Worm (Caenorhabditis elegans) whole organism, young adult: ENCODE data around the gene srxa-13.

Source experiments
- Y56A3A.18 ChIP-seq: fragments of 200-800 bp; sonication (Bioruptor generic); IDR thresholded peaks from 2 replicates; pipeline ENCODE4 v1.3.6; 2022; ENCODE audit warnings: missing genetic modification reagents, missing genetic modification characterization, missing compliant biosample characterization
- Y67H2A.10 ChIP-seq: fragments of 200-800 bp; sonication (Bioruptor generic); conservative IDR thresholded peaks from 2 replicates; pipeline ENCODE4 v1.3.6; 2022; ENCODE audit warnings: missing genetic modification reagents, missing genetic modification characterization, missing compliant biosample characterization
- Y79H2A.3 ChIP-seq: fragments of 200-800 bp; sonication (Bioruptor generic); conservative IDR thresholded peaks from 2 replicates; pipeline ENCODE4 v1.3.6; 2022; ENCODE audit warnings: missing genetic modification reagents, missing genetic modification characterization, missing compliant biosample characterization
- ceh-79 ChIP-seq: sonication (generic microtip); optimal IDR thresholded peaks from 2 replicates; lab custom pipeline; 2017; ENCODE audit warnings: mild to moderate bottlenecking, missing genetic modification characterization, missing compliant biosample characterization
- lsl-1 ChIP-seq: fragments of 200-800 bp; sonication (Bioruptor generic); optimal IDR thresholded peaks from 2 replicates; lab custom pipeline; 2018; ENCODE audit warnings: mild to moderate bottlenecking, missing genetic modification characterization, moderate library complexity, missing compliant biosample characterization
- mes-4 ChIP-seq: sonication (generic microtip); optimal IDR thresholded peaks from 2 replicates; lab custom pipeline; 2016; ENCODE audit warnings: missing genotype, missing genetic modification characterization, missing compliant biosample characterization
- nfyb-1 ChIP-seq: fragments of 200-800 bp; sonication (Bioruptor generic); IDR thresholded peaks from 2 replicates; pipeline ENCODE4 v1.3.6; 2022; ENCODE audit warnings: missing genetic modification reagents, missing genetic modification characterization, missing compliant biosample characterization
- pbrm-1 ChIP-seq: fragments of 200-800 bp; sonication (Bioruptor generic); IDR thresholded peaks from 2 replicates; pipeline ENCODE4 v1.3.6; 2022; ENCODE audit warnings: missing genetic modification reagents, missing genetic modification characterization, missing compliant biosample characterization
- pha-4 ChIP-seq: fragments of 150-350 bp; sonication (generic microtip); optimal IDR thresholded peaks from 2 replicates; lab custom pipeline; 2014; ENCODE audit warnings: missing biosample characterization, missing genetic modification reagents, missing genetic modification characterization
- snpc-4 ChIP-seq, 5 experiments: fragments of 150-350 bp in 1 of 5; sonication (generic microtip) in 4 of 5; optimal IDR thresholded peaks; 2 replicates each; lab custom pipeline; 2014 to 2018; ENCODE audit warnings: missing genetic modification characterization in 5 of 5, missing biosample characterization in 3 of 5, antibody characterized with exemption in 2 of 5, mild to moderate bottlenecking in 2 of 5, missing compliant biosample characterization in 2 of 5, missing genotype in 2 of 5, moderate library complexity in 2 of 5, missing genetic modification reagents in 1 of 5
- ztf-25 ChIP-seq: fragments of 200-800 bp; sonication (Bioruptor generic); IDR thresholded peaks from 2 replicates; pipeline ENCODE4 v1.3.6; 2022; ENCODE audit warnings: missing genetic modification reagents, missing genetic modification characterization, missing compliant biosample characterization

ce11 chrV:13923851-13924250 lies 5.8 kb upstream of the srxa-13 start, which contains the start of gene srxa-11:
- TF ChIP-seq snpc-4 (GFP tag; optimal IDR thresholded peaks at IDR 0.05; lab: Kevin White, UChicago), result no peak
- no peak for TF ChIP-seq snpc-4 (tag; optimal IDR thresholded peaks at IDR 0.05; lab: Kevin White, UChicago)
- TF ChIP-seq pbrm-1 (GFP tag; lab: Robert Waterston, UW), result no peak
- no peak for TF ChIP-seq Y67H2A.10 (GFP tag; lab: Robert Waterston, UW)
- TF ChIP-seq nfyb-1 (GFP tag; lab: Robert Waterston, UW), result no peak
- no peak for TF ChIP-seq mes-4
- no peak for TF ChIP-seq Y56A3A.18 (GFP tag; lab: Robert Waterston, UW)
- TF ChIP-seq ceh-79, result no peak
- no peak for TF ChIP-seq Y79H2A.3
- no peak for TF ChIP-seq lsl-1 (GFP tag; lab: Kevin White, UChicago)
- no peak for TF ChIP-seq pha-4 (tag; lab: Kevin White, UChicago)
- no peak for TF ChIP-seq ztf-25 (GFP tag; lab: Robert Waterston, UW)
